Worm (Caenorhabditis elegans) whole organism, L4 larva: ENCODE data around the gene F46H5.11.

Experiments used
- D1046.2 ChIP-seq: fragments of 200-800 bp; sonication (Bioruptor generic); IDR thresholded peaks from 2 replicates; pipeline ENCODE4 v1.3.6; 2022; ENCODE audit warnings: missing genetic modification characterization, missing compliant biosample characterization
- F37D6.2 ChIP-seq: sonication (generic microtip); optimal IDR thresholded peaks from 2 replicates; lab custom pipeline; 2016; ENCODE audit warnings: mild to moderate bottlenecking, missing genetic modification characterization, missing compliant biosample characterization
- R02D3.7 ChIP-seq: fragments of 150-350 bp; sonication (generic microtip); optimal IDR thresholded peaks from 3 replicates; lab custom pipeline; 2014; ENCODE audit warnings: missing biosample characterization, missing genetic modification characterization
- T20F7.1 ChIP-seq: fragments of 200-800 bp; sonication (Bioruptor generic); optimal IDR thresholded peaks from 2 replicates; lab custom pipeline; 2018; ENCODE audit warnings: mild to moderate bottlenecking, missing genetic modification characterization, missing compliant biosample characterization
- T26A8.4 ChIP-seq: fragments of 200-800 bp; sonication (Bioruptor generic); IDR thresholded peaks from 2 replicates; pipeline ENCODE4 v1.3.6; 2022; ENCODE audit warnings: missing genetic modification characterization, missing compliant biosample characterization
- Y48G9A.11 ChIP-seq: fragments of 200-800 bp; sonication (Bioruptor generic); IDR thresholded peaks from 2 replicates; pipeline ENCODE4 v1.3.6; 2022; ENCODE audit warnings: missing genetic modification reagents, missing genetic modification characterization, missing compliant biosample characterization
- aha-1 ChIP-seq: fragments of 150-350 bp; peaks from one replicate; lab custom pipeline; 2014; ENCODE audit warnings: missing biosample characterization, missing genetic modification characterization
- ama-1 ChIP-seq: fragments of 150-350 bp; optimal IDR thresholded peaks from 2 replicates; lab custom pipeline; 2014; ENCODE audit warnings: inconsistent platforms, mixed read lengths
- ceh-20 ChIP-seq: fragments of 200-800 bp; sonication (Bioruptor generic); IDR thresholded peaks from 2 replicates; pipeline ENCODE4 v1.3.6; 2022; ENCODE audit warnings: missing genetic modification reagents, missing genetic modification characterization, missing compliant biosample characterization
- ceh-32 ChIP-seq: sonication (generic microtip); optimal IDR thresholded peaks from 2 replicates; lab custom pipeline; 2016; ENCODE audit warnings: mild to moderate bottlenecking, missing genetic modification characterization, missing compliant biosample characterization; ENCODE audit not compliant: poor library complexity
- ceh-44 ChIP-seq: fragments of 200-800 bp; sonication (Bioruptor generic); IDR thresholded peaks from 2 replicates; pipeline ENCODE4 v1.3.6; 2022; ENCODE audit warnings: missing genetic modification reagents, missing genetic modification characterization, missing compliant biosample characterization
- ceh-82 ChIP-seq: sonication (generic microtip); optimal IDR thresholded peaks from 2 replicates; lab custom pipeline; 2017; ENCODE audit warnings: missing biosample characterization, missing genetic modification characterization
- ces-1 ChIP-seq: fragments of 150-350 bp; sonication (generic microtip); optimal IDR thresholded peaks from 4 replicates; lab custom pipeline; 2014; ENCODE audit warnings: missing biosample characterization, missing genetic modification reagents, missing genetic modification characterization
- ctbp-1 ChIP-seq: fragments of 200-800 bp; sonication (Bioruptor generic); IDR thresholded peaks from 2 replicates; pipeline ENCODE4 v1.3.6; 2022; ENCODE audit warnings: missing genetic modification reagents, missing genetic modification characterization, missing compliant biosample characterization
- daf-12 ChIP-seq: fragments of 150-350 bp; optimal IDR thresholded peaks from 2 replicates; lab custom pipeline; 2014; ENCODE audit warnings: missing biosample characterization, missing genetic modification reagents, missing genetic modification characterization
- daf-8 ChIP-seq: fragments of 200-800 bp; sonication (Bioruptor generic); IDR thresholded peaks from 2 replicates; pipeline ENCODE4 v1.3.6; 2022; ENCODE audit warnings: missing genetic modification characterization, missing compliant biosample characterization
- dmd-6 ChIP-seq: fragments of 200-800 bp; sonication (Bioruptor generic); IDR thresholded peaks from 2 replicates; pipeline ENCODE4 v1.3.6; 2022; ENCODE audit warnings: missing genetic modification reagents, missing genetic modification characterization, missing compliant biosample characterization
- dmd-9 ChIP-seq: fragments of 200-800 bp; sonication (Bioruptor generic); IDR thresholded peaks from 2 replicates; pipeline ENCODE4 v1.3.6; 2022; ENCODE audit warnings: missing genetic modification reagents, missing genetic modification characterization, missing compliant biosample characterization
- dpl-1 ChIP-seq: fragments of 150-350 bp; optimal IDR thresholded peaks from 2 replicates; lab custom pipeline; 2014; ENCODE audit warnings: missing biosample characterization, missing genetic modification reagents, missing genetic modification characterization
- egl-27 ChIP-seq: sonication (generic microtip); optimal IDR thresholded peaks from 3 replicates; lab custom pipeline; 2017; ENCODE audit warnings: missing biosample characterization, missing genetic modification reagents, missing genetic modification characterization
- fkh-10 ChIP-seq: fragments of 150-350 bp; optimal IDR thresholded peaks from 2 replicates; lab custom pipeline; 2014; ENCODE audit warnings: missing biosample characterization, missing genetic modification reagents, missing genetic modification characterization
- fos-1 ChIP-seq: fragments of 150-350 bp; optimal IDR thresholded peaks from 2 replicates; lab custom pipeline; 2014; ENCODE audit warnings: missing biosample characterization, missing genetic modification characterization
- gei-8 ChIP-seq: fragments of 200-800 bp; sonication (Bioruptor generic); optimal IDR thresholded peaks from 2 replicates; lab custom pipeline; 2018; ENCODE audit warnings: mild to moderate bottlenecking, missing genetic modification characterization, missing compliant biosample characterization
- hif-1 ChIP-seq, 2 experiments: sonication (generic microtip); optimal IDR thresholded peaks; 2 replicates each; lab custom pipeline; 2016 to 2017; ENCODE audit warnings: missing compliant biosample characterization in 2 of 2, missing genetic modification characterization in 2 of 2, missing genetic modification reagents in 2 of 2, missing genotype in 2 of 2, mild to moderate bottlenecking in 1 of 2
- hlh-11 ChIP-seq: fragments of 200-800 bp; sonication (Bioruptor generic); optimal IDR thresholded peaks from 2 replicates; lab custom pipeline; 2018; ENCODE audit warnings: mild to moderate bottlenecking, missing genetic modification characterization, missing compliant biosample characterization
- hlh-30 ChIP-seq: sonication (generic microtip); optimal IDR thresholded peaks from 2 replicates; lab custom pipeline; 2017; ENCODE audit warnings: antibody characterized with exemption, mild to moderate bottlenecking, missing genetic modification characterization, missing compliant biosample characterization; ENCODE audit not compliant: insufficient read depth
- lin-1 ChIP-seq: fragments of 200-800 bp; sonication (Bioruptor generic); IDR thresholded peaks from 2 replicates; pipeline ENCODE4 v1.3.6; 2022; ENCODE audit warnings: missing genetic modification reagents, missing genetic modification characterization, missing compliant biosample characterization
- lin-38 ChIP-seq: fragments of 200-800 bp; sonication (Bioruptor generic); IDR thresholded peaks from 2 replicates; pipeline ENCODE4 v1.3.6; 2022; ENCODE audit warnings: missing genetic modification reagents, missing genetic modification characterization, missing compliant biosample characterization
- lin-39 ChIP-seq: fragments of 150-350 bp; optimal IDR thresholded peaks from 2 replicates; lab custom pipeline; 2014; ENCODE audit warnings: missing biosample characterization, missing genetic modification reagents, missing genetic modification characterization
- lir-3 ChIP-seq: sonication (generic microtip); optimal IDR thresholded peaks from 2 replicates; lab custom pipeline; 2016; ENCODE audit warnings: mild to moderate bottlenecking, missing genetic modification characterization, missing compliant biosample characterization
- madf-5 ChIP-seq, 2 experiments: fragments of 200-800 bp; sonication (Bioruptor generic); IDR thresholded peaks; 2 replicates each; pipeline ENCODE4 v1.3.6; 2022; ENCODE audit warnings: missing compliant biosample characterization in 2 of 2, missing genetic modification characterization in 2 of 2
- madf-9 ChIP-seq: fragments of 200-800 bp; sonication (Bioruptor generic); conservative IDR thresholded peaks from 2 replicates; pipeline ENCODE4 v1.3.6; 2022; ENCODE audit warnings: missing genetic modification reagents, missing genetic modification characterization, missing compliant biosample characterization
- mes-2 ChIP-seq: sonication (generic microtip); optimal IDR thresholded peaks from 2 replicates; lab custom pipeline; 2016; ENCODE audit warnings: missing genotype, mild to moderate bottlenecking, missing genetic modification characterization, missing compliant biosample characterization; ENCODE audit not compliant: poor library complexity, severe bottlenecking
- mxl-3 ChIP-seq: fragments of 200-800 bp; sonication (Bioruptor generic); optimal IDR thresholded peaks from 2 replicates; lab custom pipeline; 2018; ENCODE audit warnings: mild to moderate bottlenecking, missing genetic modification characterization, missing compliant biosample characterization
- nhr-11 ChIP-seq: fragments of 150-350 bp; optimal IDR thresholded peaks from 2 replicates; lab custom pipeline; 2014; ENCODE audit warnings: missing biosample characterization, missing genetic modification characterization
- nhr-237 ChIP-seq: sonication (generic microtip); optimal IDR thresholded peaks from 2 replicates; lab custom pipeline; 2017; ENCODE audit warnings: missing biosample characterization, missing genetic modification characterization
- nhr-25 ChIP-seq: sonication (generic microtip); optimal IDR thresholded peaks from 2 replicates; lab custom pipeline; 2017; ENCODE audit warnings: missing genetic modification characterization, mild to moderate bottlenecking, missing compliant biosample characterization, antibody characterized with exemption, moderate library complexity, borderline replicate concordance; ENCODE audit not compliant: insufficient read depth
- nhr-42 ChIP-seq: fragments of 200-800 bp; sonication (Bioruptor generic); IDR thresholded peaks from 2 replicates; pipeline ENCODE4 v1.3.6; 2022; ENCODE audit warnings: missing genetic modification characterization, missing compliant biosample characterization
- nhr-48 ChIP-seq: sonication (generic microtip); optimal IDR thresholded peaks from 2 replicates; lab custom pipeline; 2016; ENCODE audit warnings: mild to moderate bottlenecking, missing genetic modification characterization, missing compliant biosample characterization
- nhr-6 ChIP-seq: fragments of 150-350 bp; optimal IDR thresholded peaks from 2 replicates; lab custom pipeline; 2014; ENCODE audit warnings: missing biosample characterization, missing genetic modification characterization
- nhr-77 ChIP-seq: fragments of 150-350 bp; optimal IDR thresholded peaks from 2 replicates; lab custom pipeline; 2014; ENCODE audit warnings: missing biosample characterization, missing genetic modification characterization
- pqm-1 ChIP-seq: sonication (generic microtip); optimal IDR thresholded peaks from 2 replicates; lab custom pipeline; 2017; ENCODE audit warnings: missing biosample characterization, missing genetic modification characterization
- saeg-2 ChIP-seq: fragments of 200-800 bp; sonication (Bioruptor generic); IDR thresholded peaks from 2 replicates; pipeline ENCODE4 v1.3.6; 2022; ENCODE audit warnings: missing genetic modification reagents, missing genetic modification characterization, missing compliant biosample characterization
- sdz-12 ChIP-seq: fragments of 200-800 bp; sonication (Bioruptor generic); optimal IDR thresholded peaks from 2 replicates; lab custom pipeline; 2018; ENCODE audit warnings: mild to moderate bottlenecking, missing genetic modification characterization, missing compliant biosample characterization
- set-16 ChIP-seq: fragments of 200-800 bp; sonication (Bioruptor generic); IDR thresholded peaks from 2 replicates; pipeline ENCODE4 v1.3.6; 2022; ENCODE audit warnings: missing genetic modification reagents, missing genetic modification characterization, missing compliant biosample characterization
- snpc-1.2 ChIP-seq: fragments of 200-800 bp; sonication (Bioruptor generic); IDR thresholded peaks from 2 replicates; pipeline ENCODE4 v1.3.6; 2022; ENCODE audit warnings: missing genetic modification reagents, missing genetic modification characterization, missing compliant biosample characterization
- snpc-4 ChIP-seq: fragments of 150-350 bp; optimal IDR thresholded peaks from 2 replicates; lab custom pipeline; 2014; ENCODE audit warnings: missing biosample characterization, missing genetic modification characterization
- tra-1 ChIP-seq: fragments of 200-800 bp; sonication (Bioruptor generic); IDR thresholded peaks from 2 replicates; pipeline ENCODE4 v1.3.6; 2022; ENCODE audit warnings: missing genetic modification reagents, missing genetic modification characterization, missing compliant biosample characterization
- zfp-3 ChIP-seq: fragments of 200-800 bp; sonication (Bioruptor generic); conservative IDR thresholded peaks from 2 replicates; pipeline ENCODE4 v1.3.6; 2022; ENCODE audit warnings: missing genetic modification reagents, missing genetic modification characterization, missing compliant biosample characterization
- zip-11 ChIP-seq: fragments of 200-800 bp; sonication (Bioruptor generic); IDR thresholded peaks from 2 replicates; pipeline ENCODE4 v1.3.6; 2022; ENCODE audit warnings: missing genetic modification characterization, missing compliant biosample characterization
- ztf-11 ChIP-seq: fragments of 150-350 bp; optimal IDR thresholded peaks from 2 replicates; lab custom pipeline; 2014; ENCODE audit warnings: missing biosample characterization, missing genetic modification characterization
- ztf-7 ChIP-seq: fragments of 150-350 bp; optimal IDR thresholded peaks from 2 replicates; lab custom pipeline; 2014; ENCODE audit warnings: missing biosample characterization, missing genetic modification characterization

The F46H5.11 gene

DNA sequence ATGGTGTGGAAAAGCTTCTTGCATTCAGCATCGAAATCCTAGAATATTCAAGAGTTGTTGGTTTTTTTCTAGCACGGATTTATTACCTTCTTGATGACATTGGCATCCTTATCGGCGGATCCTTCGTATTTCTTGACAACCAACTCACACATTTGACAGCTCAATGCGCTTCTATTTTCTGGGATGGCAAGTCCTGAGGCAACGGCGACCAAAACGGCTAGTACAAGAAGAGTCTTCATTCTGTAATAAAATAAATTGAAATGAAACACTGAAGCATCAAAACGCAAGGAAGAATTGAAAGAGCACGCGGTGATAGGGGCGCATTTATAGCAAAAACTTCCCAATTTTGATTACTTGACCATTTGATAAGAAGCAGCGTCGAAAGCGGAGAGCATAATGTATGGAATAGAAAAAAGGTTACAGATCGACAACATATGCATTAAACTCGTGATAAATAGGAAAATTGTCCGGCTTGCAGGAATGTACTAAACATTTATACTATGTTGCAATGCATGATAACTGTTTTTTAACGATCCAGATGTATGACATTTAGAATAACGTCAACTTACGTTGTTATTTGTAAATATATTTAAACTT, 48.3 kb upstream of the F46H5.11 start, which contains the start of gene spp-5 (continued):
- TF ChIP-seq D1046.2 = no peak
- TF ChIP-seq fos-1 (tag; lab: Kevin White, UChicago) = no peak
- no peak for TF ChIP-seq ces-1 (GFP tag; lab: Kevin White, UChicago)
- peak; percentile 55 for TF ChIP-seq T20F7.1 (GFP tag; lab: Kevin White, UChicago)
- TF ChIP-seq pqm-1 (tag; lab: Kevin White, UChicago) = peak; percentile 86
- TF ChIP-seq madf-5 (GFP tag; IDR thresholded peaks at IDR 0.05; lab: Robert Waterston, UW) = no peak
- TF ChIP-seq R02D3.7 = no peak
- TF ChIP-seq tra-1 (GFP tag; lab: Robert Waterston, UW) = peak; percentile 83
- peak; percentile 32 for TF ChIP-seq mes-2
- no peak for TF ChIP-seq ctbp-1 (GFP tag; lab: Robert Waterston, UW)
- TF ChIP-seq nhr-42 (GFP tag; lab: Robert Waterston, UW) = no peak
- no peak for TF ChIP-seq snpc-1.2 (GFP tag; lab: Robert Waterston, UW)
- no peak for TF ChIP-seq hif-1 (tag; optimal IDR thresholded peaks at IDR 0.05; lab: Kevin White, UChicago)
- TF ChIP-seq mxl-3 (GFP tag; lab: Kevin White, UChicago) = peak; percentile 77
- TF ChIP-seq hlh-30 (tag; lab: Kevin White, UChicago) = peak; percentile 53
- TF ChIP-seq lin-1 (GFP tag; lab: Robert Waterston, UW) = 0 out of 2 replicates have a peak, but pooled peaks have one; percentile 12
- no peak for TF ChIP-seq zip-11 (GFP tag; lab: Robert Waterston, UW)
- no peak for TF ChIP-seq daf-8 (GFP tag; lab: Robert Waterston, UW)
- TF ChIP-seq lin-38 = no peak
- peak; percentile 89 for TF ChIP-seq aha-1 (tag; lab: Kevin White, UChicago)
- no peak for TF ChIP-seq F37D6.2 (tag; lab: Kevin White, UChicago)
- no peak for TF ChIP-seq madf-9
- TF ChIP-seq Y48G9A.11 (GFP tag; lab: Robert Waterston, UW) = no peak
- TF ChIP-seq T26A8.4 (GFP tag; lab: Robert Waterston, UW) = 0 out of 2 replicates have a peak, but pooled peaks have one; percentile 9
- no peak for TF ChIP-seq nhr-237 (tag; lab: Kevin White, UChicago)
- TF ChIP-seq zfp-3 = no peak
- no peak for TF ChIP-seq ztf-7
- no peak for TF ChIP-seq lin-39 (tag; lab: Kevin White, UChicago)
- no peak for TF ChIP-seq sdz-12
- no peak for TF ChIP-seq daf-12
- TF ChIP-seq nhr-6 = no peak
- TF ChIP-seq saeg-2 (GFP tag; lab: Robert Waterston, UW) = no peak
- peak; percentile 86 for TF ChIP-seq hlh-11
- TF ChIP-seq ceh-82 (tag; lab: Kevin White, UChicago) = no peak
- no peak for TF ChIP-seq nhr-11 (tag; lab: Kevin White, UChicago)
- TF ChIP-seq lir-3 (tag; lab: Kevin White, UChicago) = no peak
- TF ChIP-seq ceh-44 (GFP tag; lab: Robert Waterston, UW) = no peak
- TF ChIP-seq snpc-4 (tag; lab: Kevin White, UChicago) = no peak
- no peak for TF ChIP-seq gei-8
- TF ChIP-seq ztf-11 = no peak
- TF ChIP-seq nhr-48 (tag; lab: Kevin White, UChicago) = peak; percentile 23
- TF ChIP-seq ceh-32 (tag; lab: Kevin White, UChicago) = no peak
- no peak for TF ChIP-seq set-16 (GFP tag; lab: Robert Waterston, UW)
- TF ChIP-seq ceh-20 (GFP tag; lab: Robert Waterston, UW) = no peak
- TF ChIP-seq dpl-1 (GFP tag; lab: Kevin White, UChicago) = no peak
- TF ChIP-seq fkh-10 = no peak
- TF ChIP-seq nhr-25 (tag; lab: Kevin White, UChicago) = no peak
- TF ChIP-seq nhr-77 = peak; percentile 92
- TF ChIP-seq egl-27 (tag; lab: Kevin White, UChicago) = no peak
- peak; percentile 79 for TF ChIP-seq ama-1 (lab: Kevin White, UChicago)
- peak; percentile 90 for TF ChIP-seq dmd-6
- no peak for TF ChIP-seq dmd-9 (GFP tag; lab: Robert Waterston, UW)
